Fruit fly (Drosophila melanogaster) whole organism, embryonic: Measurements from ENCODE around the gene Ufd1.

Source experiments
- BtbVII ChIP-seq: fragments of 200-800 bp; sonication (Bioruptor generic); optimal IDR thresholded peaks from 3 replicates; lab custom pipeline; 2017; ENCODE audit warnings: missing biosample characterization, mild to moderate bottlenecking, missing genetic modification characterization
- CG11247 ChIP-seq: fragments of 200-800 bp; sonication (Bioruptor generic); IDR thresholded peaks from 2 replicates; pipeline ENCODE4 v1.3.6; 2022; ENCODE audit warnings: missing biosample characterization, missing genetic modification characterization
- CG12769 ChIP-seq: fragments of 200-800 bp; sonication (Bioruptor generic); optimal IDR thresholded peaks from 2 replicates; lab custom pipeline; 2019; ENCODE audit warnings: missing biosample characterization, mild to moderate bottlenecking, missing genetic modification characterization, moderate library complexity
- CG14050 ChIP-seq: fragments of 200-800 bp; sonication (Bioruptor generic); IDR thresholded peaks from 3 replicates; pipeline ENCODE4 v1.3.6; 2022; ENCODE audit warnings: missing biosample characterization, missing genetic modification characterization
- CG1602 ChIP-seq: fragments of 200-800 bp; sonication (Bioruptor generic); optimal IDR thresholded peaks from 3 replicates; lab custom pipeline; 2016; ENCODE audit warnings: missing biosample characterization, missing genetic modification characterization
- CG16863 ChIP-seq: fragments of 200-800 bp; sonication (Bioruptor generic); optimal IDR thresholded peaks from 3 replicates; lab custom pipeline; 2016; ENCODE audit warnings: missing biosample characterization, missing genetic modification characterization
- CG17359 ChIP-seq: fragments of 200-800 bp; sonication (Bioruptor generic); optimal IDR thresholded peaks from 3 replicates; lab custom pipeline; 2018; ENCODE audit warnings: missing biosample characterization, mild to moderate bottlenecking, missing genetic modification characterization, moderate library complexity
- CG17612 ChIP-seq: fragments of 200-800 bp; sonication (Bioruptor generic); IDR thresholded peaks from 2 replicates; pipeline ENCODE4 v1.3.6; 2022; ENCODE audit warnings: missing biosample characterization, missing genetic modification characterization
- CG17802 ChIP-seq: fragments of 200-800 bp; sonication (Bioruptor generic); optimal IDR thresholded peaks from 2 replicates; lab custom pipeline; 2018; ENCODE audit warnings: missing biosample characterization, mild to moderate bottlenecking, missing genetic modification characterization, moderate library complexity
- CG1792 ChIP-seq: fragments of 200-800 bp; sonication (Bioruptor generic); optimal IDR thresholded peaks from 2 replicates; lab custom pipeline; 2016; ENCODE audit warnings: missing biosample characterization, missing genetic modification characterization
- CG1832 ChIP-seq: fragments of 200-800 bp; sonication (Bioruptor generic); optimal IDR thresholded peaks from 2 replicates; lab custom pipeline; 2017; ENCODE audit warnings: missing biosample characterization, mild to moderate bottlenecking, missing genetic modification characterization, inconsistent platforms
- CG18476 ChIP-seq: fragments of 200-800 bp; sonication (Bioruptor generic); optimal IDR thresholded peaks from 2 replicates; lab custom pipeline; 2016; ENCODE audit warnings: missing biosample characterization, mild to moderate bottlenecking, missing genetic modification characterization
- CG2120 ChIP-seq: fragments of 200-800 bp; sonication (Bioruptor generic); optimal IDR thresholded peaks from 3 replicates; lab custom pipeline; 2016; ENCODE audit warnings: missing biosample characterization, missing genetic modification characterization
- CG2129 ChIP-seq: fragments of 200-800 bp; sonication (Bioruptor generic); IDR thresholded peaks from 2 replicates; pipeline ENCODE4 v1.3.6; 2022; ENCODE audit warnings: missing biosample characterization, missing genetic modification characterization; ENCODE audit not compliant: partially characterized antibody
- CG31441 ChIP-seq: fragments of 200-800 bp; sonication (Bioruptor generic); IDR thresholded peaks from 2 replicates; pipeline ENCODE4 v1.3.6; 2022; ENCODE audit warnings: missing biosample characterization, missing genetic modification characterization
- CG3163 ChIP-seq: fragments of 200-800 bp; sonication (Bioruptor generic); optimal IDR thresholded peaks from 3 replicates; lab custom pipeline; 2016; ENCODE audit warnings: missing biosample characterization, missing genetic modification characterization
- CG3838 ChIP-seq: fragments of 200-800 bp; sonication (Bioruptor generic); optimal IDR thresholded peaks from 3 replicates; lab custom pipeline; 2016; ENCODE audit warnings: missing biosample characterization, missing genetic modification characterization
- CG42726 ChIP-seq: fragments of 200-800 bp; sonication (Bioruptor generic); IDR thresholded peaks from 2 replicates; pipeline ENCODE4 v1.3.6; 2022; ENCODE audit warnings: missing biosample characterization, missing genetic modification characterization; ENCODE audit not compliant: partially characterized antibody
- CG7839 ChIP-seq: fragments of 200-800 bp; sonication (Bioruptor generic); optimal IDR thresholded peaks from 3 replicates; lab custom pipeline; 2018; ENCODE audit warnings: missing biosample characterization, mild to moderate bottlenecking, missing genetic modification characterization, moderate library complexity
- CG8924 ChIP-seq: fragments of 200-800 bp; optimal IDR thresholded peaks from 3 replicates; lab custom pipeline; 2019; ENCODE audit warnings: missing biosample characterization, mild to moderate bottlenecking, missing genetic modification characterization, moderate library complexity
- CG8944 ChIP-seq: fragments of 200-800 bp; sonication (Bioruptor generic); optimal IDR thresholded peaks from 3 replicates; lab custom pipeline; 2016; ENCODE audit warnings: missing biosample characterization, missing genetic modification characterization
- CG9876 ChIP-seq: fragments of 200-800 bp; sonication (Bioruptor generic); optimal IDR thresholded peaks from 2 replicates; lab custom pipeline; 2016; ENCODE audit warnings: missing biosample characterization, missing genetic modification characterization
- CHES-1-like ChIP-seq: fragments of 200-800 bp; sonication (Bioruptor generic); optimal IDR thresholded peaks from 2 replicates; lab custom pipeline; 2016; ENCODE audit warnings: missing biosample characterization, missing genetic modification characterization
- CTCF ChIP-seq: fragments of 200-800 bp; sonication (Bioruptor generic); optimal IDR thresholded peaks from 2 replicates; lab custom pipeline; 2017; ENCODE audit warnings: missing biosample characterization, mild to moderate bottlenecking, missing genetic modification characterization, moderate library complexity
- H2.0 ChIP-seq: fragments of 200-800 bp; sonication (Bioruptor generic); IDR thresholded peaks from 2 replicates; pipeline ENCODE4 v1.3.6; 2022; ENCODE audit warnings: missing biosample characterization, missing genetic modification characterization
- HLH3B ChIP-seq: fragments of 200-800 bp; sonication (Bioruptor generic); IDR thresholded peaks from 2 replicates; pipeline ENCODE4 v1.3.6; 2022; ENCODE audit warnings: missing biosample characterization, missing genetic modification characterization
- HLH54F ChIP-seq: fragments of 200-800 bp; sonication (Bioruptor generic); optimal IDR thresholded peaks from 3 replicates; lab custom pipeline; 2016; ENCODE audit warnings: missing biosample characterization, missing genetic modification characterization
- Hr51 ChIP-seq, 2 experiments: fragments of 200-800 bp; sonication (Bioruptor generic); optimal IDR thresholded peaks; 2 replicates in 1 of 2; 3 replicates in 1 of 2; lab custom pipeline; 2016 to 2018; ENCODE audit warnings: missing biosample characterization in 2 of 2, missing genetic modification characterization in 2 of 2, mild to moderate bottlenecking in 1 of 2, moderate library complexity in 1 of 2
- Neu2 ChIP-seq: fragments of 200-800 bp; sonication (Bioruptor generic); optimal IDR thresholded peaks from 3 replicates; lab custom pipeline; 2016; ENCODE audit warnings: missing biosample characterization, missing genetic modification characterization, borderline replicate concordance
- PHDP ChIP-seq: fragments of 200-800 bp; sonication (Bioruptor generic); optimal IDR thresholded peaks from 3 replicates; lab custom pipeline; 2018; ENCODE audit warnings: missing biosample characterization, mild to moderate bottlenecking, missing genetic modification characterization, moderate library complexity
- Side ChIP-seq: fragments of 200-800 bp; sonication (Bioruptor generic); optimal IDR thresholded peaks from 2 replicates; lab custom pipeline; 2016; ENCODE audit warnings: missing biosample characterization, missing genetic modification characterization
- Sox102F ChIP-seq: fragments of 200-800 bp; sonication (Bioruptor generic); optimal IDR thresholded peaks from 2 replicates; lab custom pipeline; 2018; ENCODE audit warnings: missing biosample characterization, mild to moderate bottlenecking, missing genetic modification characterization, moderate library complexity
- Spps ChIP-seq: fragments of 200-800 bp; sonication (Bioruptor generic); optimal IDR thresholded peaks from 2 replicates; lab custom pipeline; 2018; ENCODE audit warnings: missing biosample characterization, mild to moderate bottlenecking, missing genetic modification characterization
- Trl ChIP-seq, 3 experiments: fragments of >200 bp in 2 of 3; fragments of 200-800 bp in 1 of 3; sonication (Bioruptor generic) in 1 of 3; optimal IDR thresholded peaks; 2 replicates in 1 of 3; 3 replicates in 2 of 3; lab custom pipeline; 2016 to 2017; ENCODE audit warnings: missing biosample characterization in 1 of 3, missing genetic modification characterization in 1 of 3
- az2 ChIP-seq: fragments of 200-800 bp; sonication (Bioruptor generic); optimal IDR thresholded peaks from 3 replicates; lab custom pipeline; 2016; ENCODE audit warnings: missing biosample characterization, missing genetic modification characterization
- cas ChIP-seq: fragments of 200-800 bp; sonication (Bioruptor generic); IDR thresholded peaks from 2 replicates; pipeline ENCODE4 v1.3.6; 2022; ENCODE audit warnings: missing biosample characterization, missing genetic modification characterization
- croc ChIP-seq: fragments of 200-800 bp; sonication (Bioruptor generic); conservative IDR thresholded peaks from 3 replicates; pipeline ENCODE4 v1.3.6; 2022; ENCODE audit warnings: missing biosample characterization, missing genetic modification characterization
- ewg ChIP-seq: fragments of 200-800 bp; sonication (Bioruptor generic); optimal IDR thresholded peaks from 3 replicates; lab custom pipeline; 2017; ENCODE audit warnings: mild to moderate bottlenecking, missing biosample characterization, missing genetic modification reagents, missing genetic modification characterization
- ftz-f1 ChIP-seq: fragments of 200-800 bp; sonication (Bioruptor generic); optimal IDR thresholded peaks from 2 replicates; lab custom pipeline; 2016; ENCODE audit warnings: missing biosample characterization, missing genetic modification characterization
- grau ChIP-seq: fragments of 200-800 bp; optimal IDR thresholded peaks from 3 replicates; lab custom pipeline; 2019; ENCODE audit warnings: missing biosample characterization, mild to moderate bottlenecking, missing genetic modification characterization, moderate library complexity
- jing ChIP-seq: fragments of 200-800 bp; sonication (Bioruptor generic); optimal IDR thresholded peaks from 2 replicates; lab custom pipeline; 2018; ENCODE audit warnings: missing biosample characterization, mild to moderate bottlenecking, missing genetic modification characterization
- kni ChIP-seq: fragments of 200-800 bp; sonication (Bioruptor generic); optimal IDR thresholded peaks from 3 replicates; lab custom pipeline; 2017; ENCODE audit warnings: mild to moderate bottlenecking, missing biosample characterization, missing genetic modification reagents, missing genetic modification characterization
- luna ChIP-seq: fragments of 200-800 bp; sonication (Bioruptor generic); optimal IDR thresholded peaks from 2 replicates; lab custom pipeline; 2016; ENCODE audit warnings: missing biosample characterization, missing genetic modification characterization
- org-1 ChIP-seq: fragments of 200-800 bp; sonication (Bioruptor generic); optimal IDR thresholded peaks from 2 replicates; lab custom pipeline; 2017; ENCODE audit warnings: missing biosample characterization, missing genetic modification characterization
- sens ChIP-seq: fragments of 200-800 bp; sonication (Bioruptor generic); peaks from one replicate; lab custom pipeline; 2016; ENCODE audit warnings: missing biosample characterization, missing genetic modification characterization
- seq ChIP-seq: fragments of 200-800 bp; sonication (Bioruptor generic); IDR thresholded peaks from 2 replicates; pipeline ENCODE4 v1.3.6; 2022; ENCODE audit warnings: missing biosample characterization, missing genetic modification characterization
- stc ChIP-seq: fragments of 200-800 bp; sonication (Bioruptor generic); IDR thresholded peaks from 2 replicates; pipeline ENCODE4 v1.3.6; 2022; ENCODE audit warnings: missing biosample characterization, missing genetic modification characterization
- vvl ChIP-seq: fragments of 200-800 bp; sonication (Bioruptor generic); IDR thresholded peaks from 2 replicates; pipeline ENCODE4 v1.3.6; 2022; ENCODE audit warnings: missing biosample characterization, missing genetic modification characterization
- wdn ChIP-seq: fragments of 200-800 bp; sonication (Bioruptor generic); IDR thresholded peaks from 2 replicates; pipeline ENCODE4 v1.3.6; 2022; ENCODE audit warnings: missing biosample characterization, missing genetic modification characterization
- zen ChIP-seq: fragments of 200-800 bp; sonication (Bioruptor generic); optimal IDR thresholded peaks from 3 replicates; lab custom pipeline; 2018; ENCODE audit warnings: missing biosample characterization, mild to moderate bottlenecking, missing genetic modification characterization, moderate library complexity

Gene Ufd1

dm6 chr3L:11097982-11098663 lies 24.9 kb downstream of the Ufd1 start, which contains the start of the genes Irbp18 and APP-BP1 (continued):
- TF ChIP-seq CG9876 (GFP tag; lab: Kevin White, UChicago) (peak; percentile 84), sens (GFP tag; lab: Kevin White, UChicago) (peak; percentile 99), CG12769 (tag; lab: Kevin White, UChicago) (peak; percentile 92), CG7839 (tag; lab: Kevin White, UChicago) (peak; percentile 94), CG8944 (peak; percentile 89), vvl (GFP tag; lab: Robert Waterston, UW) (peak; percentile 89), BtbVII (GFP tag; lab: Kevin White, UChicago) (peak; percentile 91), grau (peak; percentile 91), CHES-1-like (peak; percentile 89), zen (tag; lab: Kevin White, UChicago) (peak; percentile 85), CG2120 (peak; percentile 97), CG17802 (tag; lab: Kevin White, UChicago) (peak; percentile 71), Spps (tag; lab: Kevin White, UChicago) (peak; percentile 87), az2 (GFP tag; lab: Kevin White, UChicago) (peak; percentile 96), CG11247 (GFP tag; lab: Robert Waterston, UW) (peak; percentile 88), H2.0 (GFP tag; lab: Robert Waterston, UW) (peak; percentile 76), CG14050 (GFP tag; lab: Robert Waterston, UW) (peak; percentile 74), jing (GFP tag; lab: Kevin White, UChicago) (peak; percentile 92), ewg (peak; percentile 87), PHDP (tag; lab: Kevin White, UChicago) (peak; percentile 92), wdn (GFP tag; lab: Robert Waterston, UW) (peak; percentile 87), CG42726 (GFP tag; lab: Robert Waterston, UW) (no peak), CTCF (GFP tag; lab: Kevin White, UChicago) (peak; percentile 50), croc (GFP tag; lab: Robert Waterston, UW) (peak; percentile 72), org-1 (GFP tag; lab: Kevin White, UChicago) (peak; percentile 91), CG8924 (peak; percentile 94), CG3838 (peak; percentile 84), CG18476 (GFP tag; lab: Kevin White, UChicago) (peak; percentile 96), CG1602 (GFP tag; lab: Kevin White, UChicago) (peak; percentile 94), CG1792 (GFP tag; lab: Kevin White, UChicago) (peak; percentile 91), HLH54F (GFP tag; lab: Kevin White, UChicago) (peak; percentile 96), HLH3B (GFP tag; lab: Robert Waterston, UW) (peak; percentile 75), Trl (optimal IDR thresholded peaks at IDR 0.05; lab: Kevin White, UChicago) (no peak), Trl (GFP tag; optimal IDR thresholded peaks at IDR 0.05; lab: Kevin White, UChicago) (peak; percentile 92), ftz-f1 (GFP tag; lab: Kevin White, UChicago) (peak; percentile 16), CG17359 (tag; lab: Kevin White, UChicago) (peak; percentile 93), Hr51 (GFP tag; optimal IDR thresholded peaks at IDR 0.05; lab: Kevin White, UChicago) (peak; percentile 95 to 96), Side (GFP tag; lab: Kevin White, UChicago) (peak; percentile 92), CG31441 (GFP tag; lab: Robert Waterston, UW) (peak; percentile 95), cas (peak; percentile 32; the same call in 1 of the 2 replicates), stc (GFP tag; lab: Robert Waterston, UW) (peak; percentile 84), kni (GFP tag; lab: Kevin White, UChicago) (peak; percentile 78), Neu2 (GFP tag; lab: Kevin White, UChicago) (peak; percentile 56), CG2129 (GFP tag; lab: Robert Waterston, UW) (no peak), seq (GFP tag; lab: Robert Waterston, UW) (peak; percentile 87), CG17612 (GFP tag; lab: Robert Waterston, UW) (peak; percentile 72), luna (GFP tag; lab: Kevin White, UChicago) (peak; percentile 91), CG1832 (GFP tag; lab: Kevin White, UChicago) (no peak), Sox102F (peak; percentile 93), CG3163 (peak; percentile 80), CG16863 (peak; percentile 94)
